Fruit fly (Drosophila melanogaster) whole organism, wandering third instar larva: ENCODE results near the gene CG15625.

Source experiments
- GATAd ChIP-seq: sonication (Bioruptor generic); optimal IDR thresholded peaks from 2 replicates; lab custom pipeline; 2016; ENCODE audit warnings: missing biosample characterization, missing genetic modification characterization
- dmrt93B ChIP-seq: fragments of 200-800 bp; sonication (Bioruptor generic); optimal IDR thresholded peaks from 2 replicates; lab custom pipeline; 2018; ENCODE audit warnings: missing biosample characterization, mild to moderate bottlenecking, missing genetic modification characterization
- pan ChIP-seq: fragments of >200 bp; optimal IDR thresholded peaks from 2 replicates; lab custom pipeline; 2017
- sage ChIP-seq: fragments of 200-800 bp; sonication (Bioruptor generic); optimal IDR thresholded peaks from 2 replicates; lab custom pipeline; 2016; ENCODE audit warnings: missing biosample characterization, mild to moderate bottlenecking, missing genetic modification characterization

- TF ChIP-seq dmrt93B (GFP tag; lab: Kevin White, UChicago): no peak
- no peak for TF ChIP-seq GATAd (GFP tag; lab: Kevin White, UChicago)
- TF ChIP-seq sage: no peak
- no peak for TF ChIP-seq pan (lab: Kevin White, UChicago)
Observed at dm6 chr2L:4888541-4888940, 1.3 kb upstream of the CG15625 start.
